Fruit fly (Drosophila melanogaster) whole organism, prepupa: Measurements from ENCODE around the gene Cortactin.

Experiments
- Blimp-1 ChIP-seq: fragments of 200-800 bp; sonication (Bioruptor generic); optimal IDR thresholded peaks from 3 replicates; lab custom pipeline; 2017; ENCODE audit warnings: missing biosample characterization, missing genetic modification characterization, mild to moderate bottlenecking, moderate library complexity, missing genetic modification reagents
- CG11762 ChIP-seq: fragments of 200-800 bp; sonication (Bioruptor generic); optimal IDR thresholded peaks from 3 replicates; lab custom pipeline; 2016; ENCODE audit warnings: missing biosample characterization, missing genetic modification characterization; ENCODE audit not compliant: insufficient read depth
- CG16779 ChIP-seq: fragments of 200-800 bp; sonication (Bioruptor generic); optimal IDR thresholded peaks from 3 replicates; lab custom pipeline; 2017; ENCODE audit warnings: missing biosample characterization, mild to moderate bottlenecking, missing genetic modification characterization
- CG4318 ChIP-seq: fragments of 200-800 bp; sonication (Bioruptor generic); optimal IDR thresholded peaks from 3 replicates; lab custom pipeline; 2017; ENCODE audit warnings: missing biosample characterization, mild to moderate bottlenecking, missing genetic modification characterization
- CG6854 ChIP-seq: fragments of 200-800 bp; sonication (Bioruptor generic); optimal IDR thresholded peaks from 2 replicates; lab custom pipeline; 2017; ENCODE audit warnings: missing biosample characterization, mild to moderate bottlenecking, missing genetic modification characterization
- eg ChIP-seq: fragments of 200-800 bp; sonication (Bioruptor generic); IDR thresholded peaks from 3 replicates; pipeline ENCODE4 v1.3.6; 2022; ENCODE audit warnings: missing biosample characterization, missing genetic modification characterization
- fkh ChIP-seq: fragments of 200-800 bp; sonication (Bioruptor generic); optimal IDR thresholded peaks from 3 replicates; lab custom pipeline; 2017; ENCODE audit warnings: missing biosample characterization, mild to moderate bottlenecking, missing genetic modification characterization, moderate library complexity

DNA sequence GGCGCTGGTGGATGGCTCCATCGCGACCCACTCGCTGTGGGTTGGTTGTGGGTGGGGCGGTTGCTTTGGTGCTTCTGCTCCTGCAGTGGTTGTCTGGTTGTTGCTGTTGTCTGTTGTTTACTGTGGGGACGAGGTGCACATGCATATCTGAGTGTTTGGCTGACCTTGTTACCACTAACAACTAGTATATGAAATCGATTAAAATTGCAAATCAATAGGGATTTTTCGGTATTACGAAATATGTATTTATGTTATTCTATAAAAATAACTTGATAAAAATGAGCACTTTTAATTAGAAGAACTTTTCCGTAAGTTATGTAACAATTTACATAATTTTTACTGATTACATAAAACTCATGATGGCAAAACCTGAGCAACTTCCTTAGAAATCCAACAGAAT, 21.9 kb downstream of the Cortactin start, which contains the start of gene Dhc93AB:
- TF ChIP-seq Blimp-1: no peak
- no peak for TF ChIP-seq CG6854 (GFP tag; lab: Kevin White, UChicago)
- no peak for TF ChIP-seq CG4318
- no peak for TF ChIP-seq fkh (GFP tag; lab: Kevin White, UChicago)
- TF ChIP-seq CG11762 (GFP tag; lab: Kevin White, UChicago): no peak
- no peak for TF ChIP-seq CG16779
- no peak for TF ChIP-seq eg
